Fruit fly (Drosophila melanogaster): ENCODE results near the gene Pif1B.
A peak's percentile ranks its signal among the peaks of the same experiment; 100 is the strongest.

The Pif1B gene

DNA sequence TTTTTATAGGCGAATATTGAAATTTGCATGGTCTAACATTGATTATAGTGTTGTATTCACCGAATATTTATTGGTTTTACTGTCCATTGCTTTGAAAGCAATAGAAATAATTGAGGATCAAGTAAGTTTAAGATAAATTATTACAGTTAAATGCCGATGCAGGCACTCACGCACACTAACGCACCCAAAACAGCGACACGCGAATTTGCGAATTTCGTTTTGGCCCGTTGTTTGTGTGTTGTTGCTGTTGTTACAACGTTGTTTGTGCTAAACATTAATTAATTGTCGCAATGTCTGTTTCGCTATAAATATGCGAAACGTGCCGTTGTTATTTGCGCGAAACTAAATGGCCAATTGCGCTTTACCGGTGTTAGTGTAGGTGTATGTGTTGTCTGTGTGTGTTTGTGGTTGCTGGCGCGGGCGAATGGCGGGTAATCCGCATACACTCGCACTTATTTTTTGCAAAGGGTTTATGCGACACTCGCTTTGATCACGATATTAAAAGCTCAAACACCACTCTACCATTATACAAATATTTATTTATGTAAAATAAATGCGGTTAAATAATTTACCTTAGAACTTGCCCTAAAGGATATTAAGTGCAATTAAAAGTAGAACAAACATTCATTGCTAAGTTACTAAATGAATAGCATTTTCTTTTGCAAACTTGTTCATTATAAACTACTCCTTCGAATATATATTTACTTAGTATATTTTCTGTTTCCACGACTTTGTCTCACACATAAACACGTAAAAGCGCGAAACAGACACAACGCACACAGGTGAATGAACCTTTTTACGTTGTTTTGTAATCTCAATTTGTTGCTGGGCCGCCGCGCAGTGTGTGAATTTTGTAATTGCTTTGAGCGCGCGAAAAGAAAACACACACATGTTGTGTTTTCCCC lies 52.9 kb downstream of the Pif1B start:
- TF ChIP-seq noc (tag; optimal IDR thresholded peaks at IDR 0.05) = peak; percentile 83

DNA sequence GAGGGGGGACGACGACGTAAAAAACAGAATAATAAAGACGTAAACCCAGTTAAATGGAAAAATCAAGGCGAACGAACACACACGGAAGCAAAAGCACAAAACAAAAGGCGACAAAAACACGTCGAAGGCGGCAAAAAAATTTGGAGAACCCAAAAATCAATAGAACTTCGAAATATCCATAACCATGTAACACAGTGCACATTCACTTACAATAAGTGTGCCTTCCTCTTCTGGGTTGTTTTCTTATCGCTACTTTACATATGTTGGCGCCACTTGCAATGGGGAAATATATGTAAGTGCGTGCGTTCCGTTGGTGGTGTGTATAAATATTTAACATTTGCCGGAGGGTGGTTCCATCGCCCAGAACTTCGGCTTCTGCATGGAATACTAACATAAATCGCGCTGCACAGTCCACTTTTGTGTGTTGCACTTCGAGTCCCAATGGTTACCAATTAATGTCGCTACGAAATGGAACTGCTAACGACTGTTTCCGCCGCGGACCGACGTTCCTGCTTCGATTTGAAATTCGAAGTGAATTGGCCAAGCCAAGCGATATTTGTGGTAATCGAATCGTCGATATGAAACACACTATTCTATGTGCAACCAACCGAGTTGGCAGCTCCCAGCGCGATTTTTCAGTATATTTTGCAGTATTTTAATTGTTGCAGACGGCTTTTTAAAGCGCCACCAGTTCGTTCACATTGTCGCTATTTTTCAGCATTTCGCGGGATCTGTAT lies 53.7 kb downstream of the Pif1B start, which contains the start of the genes CG9801 and Nasp:
TSS of gene CG9801 (minus strand) at position 542 of the 737 bp plus-strand sequence.
TSS of gene Nasp (plus strand) at position 665 of the 737 bp plus-strand sequence.
- no peak for TF ChIP-seq noc (tag; optimal IDR thresholded peaks at IDR 0.05)

DNA sequence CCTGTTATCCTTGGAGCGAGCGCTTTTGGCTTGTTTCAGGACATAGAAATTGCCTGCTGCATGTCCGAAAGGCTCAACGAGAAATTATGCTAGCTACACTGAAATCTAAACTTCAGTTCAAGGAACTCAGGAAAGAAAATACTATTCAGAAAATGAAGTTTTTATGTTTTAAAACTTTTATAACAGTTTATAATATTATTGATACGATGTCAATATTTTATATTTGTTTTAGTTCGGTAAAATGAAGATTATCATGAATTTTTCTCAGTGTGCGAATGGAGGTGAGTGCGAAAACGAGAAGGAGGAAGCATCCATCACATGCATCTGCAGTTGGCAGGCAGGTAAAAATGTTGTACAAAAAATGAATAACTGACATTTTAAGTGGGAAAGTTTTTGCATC lies 54.6 kb downstream of the Pif1B start:
- TF ChIP-seq noc (tag; optimal IDR thresholded peaks at IDR 0.05) = no peak

DNA sequence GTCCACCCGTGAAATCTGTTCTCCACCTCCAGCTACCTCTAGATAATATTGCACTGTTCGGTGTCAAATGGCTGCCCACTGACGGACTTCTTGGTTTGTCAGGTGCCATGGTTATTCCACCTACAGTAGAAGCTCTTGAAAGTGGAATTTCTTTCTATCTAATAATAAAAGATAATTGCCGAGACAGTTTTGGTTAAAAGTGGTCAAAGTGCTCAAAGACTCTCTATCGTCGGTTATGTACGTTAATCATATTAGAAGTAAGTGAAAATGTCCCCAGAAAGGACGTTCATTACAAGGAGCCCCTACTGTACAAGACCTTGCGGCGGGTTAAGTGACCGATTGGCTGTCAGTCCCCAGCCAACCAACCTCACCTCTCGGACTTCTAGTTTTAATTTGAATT lies 56.8 kb downstream of the Pif1B start:
- peak; percentile 51 for TF ChIP-seq noc (tag; optimal IDR thresholded peaks at IDR 0.05)

DNA sequence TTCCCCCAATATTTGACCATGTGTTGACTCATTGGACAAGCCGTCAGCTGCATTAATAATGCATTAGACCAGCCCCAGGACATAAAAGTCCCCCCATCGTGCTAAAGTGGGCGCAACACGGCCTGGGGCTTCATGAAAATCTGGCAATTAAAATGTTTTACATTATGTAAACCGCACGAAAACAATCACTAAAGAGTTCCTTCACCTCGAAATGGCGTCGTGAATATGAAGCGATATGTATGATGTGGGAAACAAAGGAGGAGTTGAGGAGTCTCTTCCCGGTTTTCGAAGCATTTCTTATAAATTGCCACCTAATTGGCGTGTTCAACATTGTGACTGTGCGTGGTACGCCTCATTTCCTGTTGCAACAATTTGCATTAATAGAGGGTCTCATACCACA lies 58.3 kb downstream of the Pif1B start:
- no peak for TF ChIP-seq noc (tag; optimal IDR thresholded peaks at IDR 0.05)

DNA sequence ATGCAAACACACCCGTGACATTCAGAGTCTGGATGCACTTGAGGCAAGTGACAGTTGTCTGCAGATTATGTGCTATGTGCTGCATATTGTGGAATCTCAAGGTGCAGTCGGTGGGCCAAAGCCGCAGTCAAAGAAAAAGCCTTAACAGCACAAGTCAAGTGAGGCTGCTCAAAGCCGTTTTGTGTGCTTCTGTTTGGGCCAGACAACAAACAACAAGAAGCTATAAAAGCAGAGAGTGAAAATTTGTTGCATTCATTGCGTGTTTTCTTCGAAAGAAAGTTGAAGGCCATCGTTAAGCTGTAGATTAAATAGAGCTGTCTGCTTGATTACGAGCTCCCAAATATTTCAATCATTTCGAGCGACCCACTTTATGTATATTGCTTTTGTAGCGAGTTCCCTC lies 59.0 kb downstream of the Pif1B start:
- TF ChIP-seq noc (tag; optimal IDR thresholded peaks at IDR 0.05) = no peak

DNA sequence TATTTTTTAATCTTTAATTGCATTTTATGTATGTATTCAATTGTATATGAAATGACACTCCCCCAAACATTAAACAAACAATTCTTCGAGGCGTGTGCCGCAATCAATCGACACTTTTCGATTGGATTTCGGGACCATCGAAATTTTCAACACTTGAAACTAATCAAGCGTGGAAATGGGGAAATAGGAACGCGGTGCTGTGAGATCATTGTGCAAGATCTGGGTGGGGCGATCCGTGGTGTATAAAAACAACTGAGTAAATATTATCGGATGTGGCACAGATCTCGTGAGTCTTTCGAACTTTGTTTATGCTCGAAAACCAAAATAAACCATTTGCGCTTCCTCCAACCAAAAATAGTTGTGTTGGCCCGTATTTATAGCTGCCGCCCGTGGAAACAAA lies 59.7 kb downstream of the Pif1B start:
- no peak for TF ChIP-seq noc (tag; optimal IDR thresholded peaks at IDR 0.05)

DNA sequence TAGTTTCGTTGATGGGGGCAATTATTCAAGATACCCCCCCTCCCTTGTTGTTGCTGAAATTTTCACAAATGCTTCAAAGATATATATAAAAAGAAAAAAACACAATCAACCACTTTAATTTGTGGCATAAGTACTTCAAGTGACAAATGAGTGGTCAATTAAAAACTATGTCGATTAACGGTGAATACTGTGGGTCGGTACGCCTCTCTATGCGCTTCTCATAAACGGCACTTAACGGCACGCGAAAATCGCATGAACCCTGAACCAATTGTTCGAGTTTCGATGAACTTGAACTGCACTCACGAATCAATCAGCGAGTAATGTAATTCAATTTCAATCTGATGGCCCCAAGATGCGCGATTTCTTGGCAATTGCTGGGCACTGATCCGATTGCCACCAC lies 60.9 kb downstream of the Pif1B start:
- TF ChIP-seq noc (tag; optimal IDR thresholded peaks at IDR 0.05) = no peak

DNA sequence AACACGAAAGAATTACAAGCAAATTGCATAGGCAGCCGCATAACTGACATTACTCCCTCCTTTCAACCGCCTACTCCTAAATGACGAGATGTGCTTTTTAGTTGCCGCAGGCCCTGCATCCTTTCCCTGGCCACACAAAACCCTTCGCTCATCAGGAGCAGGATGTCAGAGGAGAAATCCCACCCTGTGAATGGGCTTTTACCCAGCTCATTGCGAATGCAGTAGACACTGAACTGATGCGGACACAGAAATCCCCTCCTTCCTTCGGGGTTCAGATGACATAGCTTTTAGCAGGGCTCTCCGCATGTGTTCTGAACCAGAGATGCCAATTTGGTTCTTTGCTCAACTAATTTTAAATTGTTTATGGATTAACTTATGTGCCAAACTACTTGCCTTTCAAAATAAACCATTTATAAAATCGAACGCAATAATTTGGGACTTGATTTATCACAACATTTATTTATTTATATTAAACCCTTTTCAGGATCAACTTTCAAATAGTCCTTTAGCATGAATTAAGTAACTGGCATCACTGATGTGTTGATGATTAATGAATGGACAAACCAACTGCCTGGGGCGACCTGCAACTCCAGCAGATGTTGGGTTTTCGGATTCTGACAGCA lies 61.7 kb downstream of the Pif1B start:
- TF ChIP-seq noc (tag; optimal IDR thresholded peaks at IDR 0.05) = no peak

DNA sequence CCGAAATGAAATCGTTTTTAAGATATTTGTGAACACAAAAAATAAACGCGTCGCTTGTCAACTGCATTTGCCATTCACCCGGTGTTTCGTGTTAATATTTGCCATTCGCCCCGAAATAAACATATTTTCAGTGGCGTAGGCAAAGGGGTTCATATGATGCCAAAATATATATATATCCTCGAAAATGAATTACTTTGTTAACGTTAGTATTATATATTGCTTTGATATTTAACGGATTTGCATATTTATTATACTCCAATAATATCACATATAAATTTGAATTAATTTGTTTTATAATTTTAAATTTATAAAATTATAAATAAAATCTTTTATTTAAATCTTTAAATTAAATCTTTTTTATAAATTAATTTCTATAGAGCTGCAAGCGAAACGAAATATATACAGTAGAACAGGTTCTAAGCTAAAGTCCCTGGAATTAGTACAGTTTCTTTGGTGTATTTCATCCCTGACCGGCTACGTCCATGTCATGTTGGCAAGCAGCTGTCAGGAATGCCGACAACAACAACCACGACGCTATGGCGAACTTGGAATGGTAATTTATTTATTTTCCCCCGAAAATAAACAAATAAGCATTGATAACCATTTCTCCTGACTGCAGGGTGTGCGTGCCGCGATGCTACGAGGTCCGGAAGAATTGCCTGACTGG lies 69.2 kb downstream of the Pif1B start, which contains the start of the genes M1BP and CG8202:
TSS of gene M1BP (minus strand) at position 102 of the 667 bp plus-strand sequence.
TSS of gene CG8202 (plus strand) at position 495 of the 667 bp plus-strand sequence.
- peak; percentile 93 for TF ChIP-seq noc (tag; optimal IDR thresholded peaks at IDR 0.05)

DNA sequence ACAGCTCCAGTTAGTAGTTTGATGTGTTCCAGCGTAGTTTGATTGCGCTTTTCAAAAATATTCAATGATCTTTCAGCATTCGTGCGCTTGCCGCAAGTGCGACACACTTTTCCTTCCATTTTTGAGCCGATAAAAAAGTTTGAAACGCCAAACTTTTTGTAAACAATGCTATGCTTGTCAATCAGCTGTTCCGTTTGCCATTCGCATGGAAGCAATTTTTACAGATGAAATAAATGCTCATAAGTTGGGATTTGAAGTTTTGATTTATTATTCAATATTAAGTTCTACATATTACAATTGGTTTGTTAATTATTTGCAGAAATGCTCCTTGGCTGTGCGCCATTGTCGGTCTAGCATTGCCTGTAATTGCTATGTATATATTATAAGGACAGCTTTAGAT lies 71.4 kb downstream of the Pif1B start, which contains the start of gene ranshi:
TSS of gene ranshi (minus strand) at position 152 of the 400 bp plus-strand sequence.
- no peak for TF ChIP-seq noc (tag; optimal IDR thresholded peaks at IDR 0.05)

DNA sequence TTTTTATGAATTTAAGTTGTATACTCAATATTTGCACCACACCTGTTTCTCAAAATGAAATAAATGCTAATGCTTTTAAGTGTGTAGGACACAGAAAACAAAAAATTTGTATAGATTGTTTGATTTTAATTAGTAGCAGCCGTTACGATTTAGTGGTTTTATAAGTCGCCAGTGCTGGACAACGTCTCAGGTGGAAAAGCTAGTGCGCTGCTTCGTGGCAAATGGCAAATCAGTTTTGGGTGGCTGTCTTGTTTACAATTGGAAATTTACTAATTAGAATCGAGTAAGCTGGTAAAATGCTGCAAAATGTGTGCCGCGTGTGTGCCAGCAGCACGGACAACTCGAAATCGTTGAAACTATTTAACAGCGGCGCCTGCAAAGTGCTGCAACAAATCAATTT lies 74.3 kb downstream of the Pif1B start, which contains the start of gene CG8159:
TSS of gene CG8159 (plus strand) at position 223 of the 400 bp plus-strand sequence.
- no peak for TF ChIP-seq noc (tag; optimal IDR thresholded peaks at IDR 0.05)

DNA sequence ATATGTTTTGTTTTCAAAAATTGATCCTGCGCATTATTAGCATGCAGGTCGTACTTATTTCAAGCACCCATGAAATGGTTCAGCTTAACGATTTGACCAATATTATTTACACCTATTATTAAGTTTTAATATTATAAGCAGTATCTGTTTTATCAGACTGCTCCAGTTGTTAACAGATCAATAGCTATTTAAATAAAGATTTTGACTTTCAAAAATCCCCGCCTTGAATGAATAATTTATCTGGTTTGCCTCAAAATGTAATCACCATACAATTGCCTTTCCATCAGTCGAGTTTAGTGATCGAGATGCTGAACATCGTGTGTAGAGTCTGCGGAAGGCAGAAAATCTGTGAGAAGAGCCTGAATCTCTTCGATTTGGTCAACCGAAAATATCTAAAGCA lies 75.8 kb downstream of the Pif1B start, which contains the start of gene ouib:
TSS of gene ouib (plus strand) at position 301 of the 400 bp plus-strand sequence.
- TF ChIP-seq noc (tag; optimal IDR thresholded peaks at IDR 0.05) = no peak

Measured in whole organism, larva.